Fruit fly (Drosophila melanogaster) whole organism, prepupa: Measurements from ENCODE around the gene Pcyt2.

Experiments
- CG10631 ChIP-seq: fragments of 200-800 bp; sonication (Bioruptor generic); optimal IDR thresholded peaks from 2 replicates; lab custom pipeline; 2016; ENCODE audit warnings: missing biosample characterization, missing genetic modification characterization
- CG10669 ChIP-seq: fragments of 200-800 bp; sonication (Bioruptor generic); optimal IDR thresholded peaks from 3 replicates; lab custom pipeline; 2018; ENCODE audit warnings: missing biosample characterization, mild to moderate bottlenecking, missing genetic modification characterization, moderate library complexity
- CG11294 ChIP-seq: fragments of 200-800 bp; sonication (Bioruptor generic); IDR thresholded peaks from 2 replicates; pipeline ENCODE4 v1.3.6; 2022; ENCODE audit warnings: missing biosample characterization, missing genetic modification characterization
- CG11762 ChIP-seq: fragments of 200-800 bp; sonication (Bioruptor generic); optimal IDR thresholded peaks from 3 replicates; lab custom pipeline; 2016; ENCODE audit warnings: missing biosample characterization, missing genetic modification characterization; ENCODE audit not compliant: insufficient read depth
- CG11902 ChIP-seq: fragments of 200-800 bp; sonication (Bioruptor generic); optimal IDR thresholded peaks from 3 replicates; lab custom pipeline; 2016; ENCODE audit warnings: missing biosample characterization, missing genetic modification characterization
- CG1621 ChIP-seq: fragments of 200-800 bp; sonication (Bioruptor generic); optimal IDR thresholded peaks from 3 replicates; lab custom pipeline; 2018; ENCODE audit warnings: missing biosample characterization, mild to moderate bottlenecking, missing genetic modification characterization
- CG16779 ChIP-seq: fragments of 200-800 bp; sonication (Bioruptor generic); optimal IDR thresholded peaks from 3 replicates; lab custom pipeline; 2017; ENCODE audit warnings: missing biosample characterization, mild to moderate bottlenecking, missing genetic modification characterization
- CG3032 ChIP-seq: fragments of 200-800 bp; optimal IDR thresholded peaks from 2 replicates; lab custom pipeline; 2019; ENCODE audit warnings: missing biosample characterization, mild to moderate bottlenecking, missing genetic modification characterization, moderate library complexity
- CG32006 ChIP-seq: fragments of 200-800 bp; sonication (Bioruptor generic); optimal IDR thresholded peaks from 3 replicates; lab custom pipeline; 2017; ENCODE audit warnings: missing biosample characterization, mild to moderate bottlenecking, missing genetic modification characterization
- CG34406 ChIP-seq: fragments of 200-800 bp; sonication (Bioruptor generic); optimal IDR thresholded peaks from 3 replicates; lab custom pipeline; 2016; ENCODE audit warnings: missing biosample characterization, missing genetic modification characterization
- CG3919 ChIP-seq: fragments of 200-800 bp; sonication (Bioruptor generic); optimal IDR thresholded peaks from 3 replicates; lab custom pipeline; 2016; ENCODE audit warnings: missing biosample characterization, missing genetic modification characterization
- CG4318 ChIP-seq: fragments of 200-800 bp; sonication (Bioruptor generic); optimal IDR thresholded peaks from 3 replicates; lab custom pipeline; 2017; ENCODE audit warnings: missing biosample characterization, mild to moderate bottlenecking, missing genetic modification characterization
- CG6163 ChIP-seq: fragments of 200-800 bp; sonication (Bioruptor generic); IDR thresholded peaks from 3 replicates; pipeline ENCODE4 v1.3.6; 2022; ENCODE audit warnings: missing biosample characterization, missing genetic modification characterization
- CG6276 ChIP-seq: fragments of 200-800 bp; sonication (Bioruptor generic); optimal IDR thresholded peaks from 2 replicates; lab custom pipeline; 2017; ENCODE audit warnings: missing biosample characterization, mild to moderate bottlenecking, missing genetic modification characterization
- CG6792 ChIP-seq: fragments of 200-800 bp; sonication (Bioruptor generic); optimal IDR thresholded peaks from 3 replicates; lab custom pipeline; 2016; ENCODE audit warnings: missing biosample characterization, missing genetic modification characterization
- CG6808 ChIP-seq: fragments of 200-800 bp; sonication (Bioruptor generic); optimal IDR thresholded peaks from 3 replicates; lab custom pipeline; 2017; ENCODE audit warnings: missing biosample characterization, missing genetic modification characterization, mild to moderate bottlenecking, moderate library complexity, missing genetic modification reagents
- CG6854 ChIP-seq: fragments of 200-800 bp; sonication (Bioruptor generic); optimal IDR thresholded peaks from 2 replicates; lab custom pipeline; 2017; ENCODE audit warnings: missing biosample characterization, mild to moderate bottlenecking, missing genetic modification characterization
- CG7368 ChIP-seq: fragments of 200-800 bp; sonication (Bioruptor generic); optimal IDR thresholded peaks from 3 replicates; lab custom pipeline; 2016; ENCODE audit warnings: missing biosample characterization, missing genetic modification characterization
- CG8119 ChIP-seq: fragments of 200-800 bp; sonication (Bioruptor generic); IDR thresholded peaks from 3 replicates; pipeline ENCODE4 v1.3.6; 2022; ENCODE audit warnings: missing biosample characterization, missing genetic modification characterization
- CG8319 ChIP-seq: fragments of 200-800 bp; sonication (Bioruptor generic); optimal IDR thresholded peaks from 3 replicates; lab custom pipeline; 2016; ENCODE audit warnings: missing biosample characterization, missing genetic modification characterization
- CG8632 ChIP-seq: fragments of 200-800 bp; sonication (Bioruptor generic); optimal IDR thresholded peaks from 3 replicates; lab custom pipeline; 2016; ENCODE audit warnings: missing biosample characterization, missing genetic modification characterization
- Eip78C ChIP-seq: fragments of 200-800 bp; sonication (Bioruptor generic); peaks from one replicate; lab custom pipeline; 2016; ENCODE audit warnings: missing biosample characterization, missing genetic modification characterization
- Ets21C ChIP-seq: fragments of 200-800 bp; sonication (Bioruptor generic); optimal IDR thresholded peaks from 3 replicates; lab custom pipeline; 2016; ENCODE audit warnings: missing biosample characterization, missing genetic modification characterization
- Ets96B ChIP-seq: fragments of 200-800 bp; optimal IDR thresholded peaks from 2 replicates; lab custom pipeline; 2019; ENCODE audit warnings: missing biosample characterization, mild to moderate bottlenecking, missing genetic modification characterization, moderate library complexity
- Gug ChIP-seq: fragments of 200-800 bp; sonication (Bioruptor generic); IDR thresholded peaks from 2 replicates; pipeline ENCODE4 v1.3.6; 2022; ENCODE audit warnings: missing biosample characterization, missing genetic modification characterization
- Hr38 ChIP-seq: sonication (Bioruptor generic); optimal IDR thresholded peaks from 2 replicates; lab custom pipeline; 2016; ENCODE audit warnings: missing biosample characterization, missing genetic modification characterization
- Hr39 ChIP-seq: fragments of 200-800 bp; sonication (Bioruptor generic); optimal IDR thresholded peaks from 2 replicates; lab custom pipeline; 2016; ENCODE audit warnings: missing biosample characterization, missing genetic modification characterization
- Hr4 ChIP-seq: fragments of 200-800 bp; sonication (Bioruptor generic); optimal IDR thresholded peaks from 3 replicates; lab custom pipeline; 2016; ENCODE audit warnings: missing biosample characterization, missing genetic modification characterization
- Lpt ChIP-seq: fragments of 200-800 bp; sonication (Bioruptor generic); optimal IDR thresholded peaks from 3 replicates; lab custom pipeline; 2016; ENCODE audit warnings: missing biosample characterization, missing genetic modification characterization
- Met ChIP-seq: fragments of 200-800 bp; sonication (Bioruptor generic); optimal IDR thresholded peaks from 3 replicates; lab custom pipeline; 2016; ENCODE audit warnings: missing biosample characterization, missing genetic modification characterization
- OdsH ChIP-seq: fragments of 200-800 bp; sonication (Bioruptor generic); optimal IDR thresholded peaks from 3 replicates; lab custom pipeline; 2016; ENCODE audit warnings: missing biosample characterization, missing genetic modification characterization
- Smox ChIP-seq: fragments of 200-800 bp; sonication (Bioruptor generic); optimal IDR thresholded peaks from 3 replicates; lab custom pipeline; 2016; ENCODE audit warnings: missing biosample characterization, missing genetic modification characterization
- Sox14 ChIP-seq: fragments of 200-800 bp; sonication (Bioruptor generic); optimal IDR thresholded peaks from 3 replicates; lab custom pipeline; 2016; ENCODE audit warnings: missing biosample characterization, missing genetic modification characterization
- Sox15 ChIP-seq: fragments of 200-800 bp; sonication (Bioruptor generic); optimal IDR thresholded peaks from 3 replicates; lab custom pipeline; 2016; ENCODE audit warnings: missing biosample characterization, missing genetic modification characterization
- achi ChIP-seq: fragments of 200-800 bp; sonication (Bioruptor generic); optimal IDR thresholded peaks from 3 replicates; lab custom pipeline; 2016; ENCODE audit warnings: missing biosample characterization, missing genetic modification characterization
- acj6 ChIP-seq: fragments of 200-800 bp; sonication (Bioruptor generic); optimal IDR thresholded peaks from 3 replicates; lab custom pipeline; 2016; ENCODE audit warnings: missing biosample characterization, missing genetic modification characterization
- cyc ChIP-seq: fragments of 200-800 bp; sonication (Bioruptor generic); optimal IDR thresholded peaks from 3 replicates; lab custom pipeline; 2016; ENCODE audit warnings: missing biosample characterization, missing genetic modification characterization
- dac ChIP-seq: fragments of 200-800 bp; sonication (Bioruptor generic); optimal IDR thresholded peaks from 2 replicates; lab custom pipeline; 2017; ENCODE audit warnings: missing biosample characterization, mild to moderate bottlenecking, missing genetic modification characterization
- esn ChIP-seq: fragments of 200-800 bp; sonication (Bioruptor generic); optimal IDR thresholded peaks from 2 replicates; lab custom pipeline; 2016; ENCODE audit warnings: missing biosample characterization, mild to moderate bottlenecking, missing genetic modification characterization, moderate library complexity
- fd59A ChIP-seq: fragments of 200-800 bp; sonication (Bioruptor generic); optimal IDR thresholded peaks from 2 replicates; lab custom pipeline; 2017; ENCODE audit warnings: missing biosample characterization, mild to moderate bottlenecking, missing genetic modification characterization, missing genetic modification reagents
- fkh ChIP-seq: fragments of 200-800 bp; sonication (Bioruptor generic); optimal IDR thresholded peaks from 3 replicates; lab custom pipeline; 2017; ENCODE audit warnings: missing biosample characterization, mild to moderate bottlenecking, missing genetic modification characterization, moderate library complexity
- lz ChIP-seq: fragments of 200-800 bp; sonication (Bioruptor generic); optimal IDR thresholded peaks from 3 replicates; lab custom pipeline; 2016; ENCODE audit warnings: missing biosample characterization, missing genetic modification characterization
- net ChIP-seq: fragments of 200-800 bp; sonication (Bioruptor generic); optimal IDR thresholded peaks from 3 replicates; lab custom pipeline; 2016; ENCODE audit warnings: missing biosample characterization, missing genetic modification characterization
- salr ChIP-seq, 2 experiments: fragments of 200-800 bp; sonication (Bioruptor generic); optimal IDR thresholded peaks; 3 replicates each; lab custom pipeline; 2016 to 2018; ENCODE audit warnings: missing biosample characterization in 2 of 2, missing genetic modification characterization in 2 of 2, mild to moderate bottlenecking in 1 of 2
- spab ChIP-seq: fragments of 200-800 bp; sonication (Bioruptor generic); optimal IDR thresholded peaks from 2 replicates; lab custom pipeline; 2017; ENCODE audit warnings: missing biosample characterization, mild to moderate bottlenecking, missing genetic modification characterization, missing genetic modification reagents
- topi ChIP-seq: fragments of 200-800 bp; sonication (Bioruptor generic); optimal IDR thresholded peaks from 3 replicates; lab custom pipeline; 2016; ENCODE audit warnings: missing biosample characterization, missing genetic modification characterization
- vri ChIP-seq: fragments of 200-800 bp; sonication (Bioruptor generic); optimal IDR thresholded peaks from 3 replicates; lab custom pipeline; 2016; ENCODE audit warnings: missing biosample characterization, mild to moderate bottlenecking, missing genetic modification characterization

Pcyt2 gene

DNA sequence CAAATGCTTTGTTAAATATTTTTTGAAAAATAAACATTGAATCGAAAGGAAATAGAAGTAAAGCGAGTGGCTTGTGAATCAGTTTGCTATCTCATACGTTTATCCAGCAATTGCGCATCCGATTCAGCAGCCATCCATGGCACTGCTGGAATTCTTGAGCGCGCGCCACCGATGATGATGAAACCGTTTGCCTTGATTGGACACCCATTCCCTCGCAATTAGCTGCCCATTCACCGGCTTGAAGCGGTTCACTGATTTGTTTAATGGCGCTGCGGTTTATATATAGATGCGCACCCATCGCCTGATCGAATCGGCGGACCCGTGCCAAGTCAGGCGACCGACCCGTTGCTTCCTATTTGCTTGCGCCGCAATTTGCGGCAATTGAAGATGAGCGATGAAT, at the start of gene Pcyt2:
Gene Pcyt2, plus strand, starts transcription at position 301 of the 400 bp plus-strand sequence.
- TF ChIP-seq CG10669 (GFP tag; lab: Kevin White, UChicago), result no peak
- TF ChIP-seq CG1621 (tag; lab: Kevin White, UChicago), result no peak
- no peak for TF ChIP-seq Met (GFP tag; lab: Kevin White, UChicago)
- no peak for TF ChIP-seq CG6854
- no peak for TF ChIP-seq lz (GFP tag; lab: Kevin White, UChicago)
- TF ChIP-seq CG6163, result no peak
- no peak for TF ChIP-seq Ets96B (tag; lab: Kevin White, UChicago)
- TF ChIP-seq CG11294 (GFP tag; lab: Robert Waterston, UW), result no peak
- no peak for TF ChIP-seq Hr38 (GFP tag; lab: Kevin White, UChicago)
- no peak for TF ChIP-seq CG8632 (GFP tag; lab: Kevin White, UChicago)
- no peak for TF ChIP-seq CG16779 (tag; lab: Kevin White, UChicago)

dm6 chr3L:1515820-1516540, 37.3 kb upstream of the Pcyt2 start:
- TF ChIP-seq CG6854, result peak; percentile 0
- TF ChIP-seq Smox, result peak; percentile 53
- peak; percentile 48 for TF ChIP-seq CG7368 (GFP tag; lab: Kevin White, UChicago)
- TF ChIP-seq CG3919 (GFP tag; lab: Kevin White, UChicago), result peak; percentile 72
- peak; percentile 83 for TF ChIP-seq CG6276 (GFP tag; lab: Kevin White, UChicago)
- TF ChIP-seq esn, result peak; percentile 67
- TF ChIP-seq Lpt (GFP tag; lab: Kevin White, UChicago), result peak; percentile 68
- peak; percentile 27 for TF ChIP-seq CG8632 (GFP tag; lab: Kevin White, UChicago)
- TF ChIP-seq CG34406 (GFP tag; lab: Kevin White, UChicago), result peak; percentile 33
- TF ChIP-seq Met (GFP tag; lab: Kevin White, UChicago), result peak; percentile 64
- TF ChIP-seq CG32006 (GFP tag; lab: Kevin White, UChicago), result peak; percentile 94
- TF ChIP-seq CG8119 (GFP tag; lab: Robert Waterston, UW), result peak; percentile 86
- TF ChIP-seq CG10631 (GFP tag; lab: Kevin White, UChicago), result peak; percentile 52
- peak; percentile 92 for TF ChIP-seq Hr4 (GFP tag; lab: Kevin White, UChicago)
- TF ChIP-seq Sox14 (GFP tag; lab: Kevin White, UChicago), result peak; percentile 70
- peak; percentile 65 for TF ChIP-seq acj6 (GFP tag; lab: Kevin White, UChicago)
- TF ChIP-seq Sox15 (GFP tag; lab: Kevin White, UChicago), result peak; percentile 20
- TF ChIP-seq spab (GFP tag; lab: Kevin White, UChicago), result peak; percentile 6
- no peak for TF ChIP-seq vri (GFP tag; lab: Kevin White, UChicago)
- TF ChIP-seq OdsH (GFP tag; lab: Kevin White, UChicago), result peak; percentile 69
- no peak for TF ChIP-seq CG8319 (GFP tag; lab: Kevin White, UChicago)
- peak; percentile 39 for TF ChIP-seq CG3032
- TF ChIP-seq CG6792 (GFP tag; lab: Kevin White, UChicago), result peak; percentile 46
- peak; percentile 81 for TF ChIP-seq Eip78C
- peak in 1 of 2 experiments; percentile 75 for TF ChIP-seq salr (GFP tag; optimal IDR thresholded peaks at IDR 0.05; lab: Kevin White, UChicago)
- no peak for TF ChIP-seq CG16779 (tag; lab: Kevin White, UChicago)
- TF ChIP-seq CG4318 (GFP tag; lab: Kevin White, UChicago), result peak; percentile 81
- TF ChIP-seq CG6163, result 0 out of 3 replicates have a peak, but pooled peaks have one; percentile 26
- peak; percentile 65 for TF ChIP-seq dac
- TF ChIP-seq CG6808 (GFP tag; lab: Kevin White, UChicago), result peak; percentile 63
- TF ChIP-seq fkh, result peak; percentile 77
- TF ChIP-seq topi, result peak; percentile 49
- TF ChIP-seq net, result peak; percentile 65
- TF ChIP-seq cyc (GFP tag; lab: Kevin White, UChicago), result peak; percentile 62
- peak; percentile 55 for TF ChIP-seq Gug (GFP tag; lab: Robert Waterston, UW)
- TF ChIP-seq CG1621 (tag; lab: Kevin White, UChicago), result no peak
- peak; percentile 46; the same call in 1 of the 2 replicates for TF ChIP-seq CG11294 (GFP tag; lab: Robert Waterston, UW)
- TF ChIP-seq Hr39 (GFP tag; lab: Kevin White, UChicago), result peak; percentile 69
- TF ChIP-seq Ets21C (GFP tag; lab: Kevin White, UChicago), result peak; percentile 25
- peak; percentile 73 for TF ChIP-seq achi (GFP tag; lab: Kevin White, UChicago)
- peak; percentile 39 for TF ChIP-seq fd59A (GFP tag; lab: Kevin White, UChicago)
- peak; percentile 2 for TF ChIP-seq CG11902 (GFP tag; lab: Kevin White, UChicago)
- TF ChIP-seq lz (GFP tag; lab: Kevin White, UChicago), result peak; percentile 47
- TF ChIP-seq Hr38 (GFP tag; lab: Kevin White, UChicago), result peak; percentile 11
- peak; percentile 48 for TF ChIP-seq CG11762 (GFP tag; lab: Kevin White, UChicago)
